Worm (Caenorhabditis elegans) whole organism, late embryonic: Measurements from ENCODE around the gene cey-4.

ENCODE experiments used
- C38D4.7 ChIP-seq: fragments of 200-800 bp; sonication (Bioruptor generic); optimal IDR thresholded peaks from 2 replicates; lab custom pipeline; 2018; ENCODE audit warnings: mild to moderate bottlenecking, missing genetic modification characterization, moderate library complexity, missing compliant biosample characterization
- F13H6.1 ChIP-seq: sonication (generic microtip); optimal IDR thresholded peaks from 2 replicates; lab custom pipeline; 2016; ENCODE audit warnings: missing genetic modification characterization, missing compliant biosample characterization
- K02D7.2 ChIP-seq: sonication (generic microtip); optimal IDR thresholded peaks from 2 replicates; lab custom pipeline; 2017; ENCODE audit warnings: mild to moderate bottlenecking, missing genetic modification characterization, missing compliant biosample characterization
- T23F11.4 ChIP-seq: fragments of 200-800 bp; sonication (Bioruptor generic); optimal IDR thresholded peaks from 2 replicates; lab custom pipeline; 2018; ENCODE audit warnings: mild to moderate bottlenecking, missing genetic modification characterization, missing compliant biosample characterization
- ahr-1 ChIP-seq: sonication (generic microtip); optimal IDR thresholded peaks from 2 replicates; lab custom pipeline; 2016; ENCODE audit warnings: missing genetic modification characterization, missing compliant biosample characterization
- ama-1 ChIP-seq: fragments of 150-350 bp; optimal IDR thresholded peaks from 2 replicates; lab custom pipeline; 2014
- ceh-18 ChIP-seq: sonication (generic microtip); optimal IDR thresholded peaks from 2 replicates; lab custom pipeline; 2016; ENCODE audit warnings: missing genetic modification characterization, missing compliant biosample characterization
- ceh-19 ChIP-seq: fragments of 200-800 bp; sonication (Bioruptor generic); optimal IDR thresholded peaks from 2 replicates; lab custom pipeline; 2018; ENCODE audit warnings: mild to moderate bottlenecking, missing genetic modification characterization, missing compliant biosample characterization
- ceh-2 ChIP-seq: sonication (generic microtip); optimal IDR thresholded peaks from 2 replicates; lab custom pipeline; 2016; ENCODE audit warnings: missing genotype, missing genetic modification characterization, missing compliant biosample characterization
- ceh-22 ChIP-seq: sonication (generic microtip); optimal IDR thresholded peaks from 2 replicates; lab custom pipeline; 2017; ENCODE audit warnings: missing biosample characterization, missing genetic modification characterization
- ceh-24 ChIP-seq: sonication (generic microtip); optimal IDR thresholded peaks from 2 replicates; lab custom pipeline; 2016; ENCODE audit warnings: mild to moderate bottlenecking, missing genetic modification characterization, missing compliant biosample characterization
- ceh-30 ChIP-seq: fragments of 150-350 bp; optimal IDR thresholded peaks from 2 replicates; lab custom pipeline; 2014; ENCODE audit warnings: missing biosample characterization, missing genetic modification characterization
- ceh-31 ChIP-seq: sonication (generic microtip); optimal IDR thresholded peaks from 2 replicates; lab custom pipeline; 2016; ENCODE audit warnings: missing genetic modification characterization, missing compliant biosample characterization
- ceh-34 ChIP-seq: sonication (generic microtip); optimal IDR thresholded peaks from 2 replicates; lab custom pipeline; 2016; ENCODE audit warnings: mild to moderate bottlenecking, missing genetic modification characterization, missing compliant biosample characterization
- ceh-48 ChIP-seq: sonication (generic microtip); optimal IDR thresholded peaks from 2 replicates; lab custom pipeline; 2016; ENCODE audit warnings: missing genetic modification characterization, inconsistent platforms, missing compliant biosample characterization
- che-1 ChIP-seq: sonication (generic microtip); optimal IDR thresholded peaks from 2 replicates; lab custom pipeline; 2016; ENCODE audit warnings: mild to moderate bottlenecking, missing genetic modification characterization, missing compliant biosample characterization
- dmd-4 ChIP-seq: sonication (generic microtip); optimal IDR thresholded peaks from 2 replicates; lab custom pipeline; 2016; ENCODE audit warnings: borderline replicate concordance, missing genetic modification characterization, missing compliant biosample characterization
- elt-4 ChIP-seq: sonication (generic microtip); optimal IDR thresholded peaks from 2 replicates; lab custom pipeline; 2016; ENCODE audit warnings: missing genetic modification characterization, missing compliant biosample characterization
- fax-1 ChIP-seq: sonication (generic microtip); optimal IDR thresholded peaks from 2 replicates; lab custom pipeline; 2016; ENCODE audit warnings: missing genotype, missing genetic modification characterization, missing compliant biosample characterization
- fkh-10 ChIP-seq: fragments of 150-350 bp; optimal IDR thresholded peaks from 2 replicates; lab custom pipeline; 2014; ENCODE audit warnings: missing biosample characterization, missing genetic modification reagents, missing genetic modification characterization
- gmeb-2 ChIP-seq: sonication (generic microtip); optimal IDR thresholded peaks from 2 replicates; lab custom pipeline; 2016; ENCODE audit warnings: missing genetic modification characterization, inconsistent platforms, missing compliant biosample characterization
- hlh-13 ChIP-seq: fragments of 200-800 bp; sonication (Bioruptor generic); optimal IDR thresholded peaks from 2 replicates; lab custom pipeline; 2018; ENCODE audit warnings: mild to moderate bottlenecking, missing genetic modification characterization, missing compliant biosample characterization
- hlh-30 ChIP-seq: sonication (generic microtip); optimal IDR thresholded peaks from 2 replicates; lab custom pipeline; 2017; ENCODE audit warnings: antibody characterized with exemption, missing genetic modification characterization, missing compliant biosample characterization; ENCODE audit not compliant: insufficient read depth
- hlh-6 ChIP-seq: sonication (generic microtip); optimal IDR thresholded peaks from 2 replicates; lab custom pipeline; 2016; ENCODE audit warnings: missing genotype, missing genetic modification characterization, missing compliant biosample characterization
- hlh-8 ChIP-seq: sonication (generic microtip); optimal IDR thresholded peaks from 2 replicates; lab custom pipeline; 2016; ENCODE audit warnings: missing genotype, missing genetic modification characterization, missing compliant biosample characterization
- lim-6 ChIP-seq: sonication (generic microtip); optimal IDR thresholded peaks from 2 replicates; lab custom pipeline; 2016; ENCODE audit warnings: missing genetic modification characterization, missing compliant biosample characterization
- madf-2 ChIP-seq: sonication (generic microtip); optimal IDR thresholded peaks from 2 replicates; lab custom pipeline; 2017; ENCODE audit warnings: missing genetic modification characterization, missing compliant biosample characterization
- mec-3 ChIP-seq: sonication (generic microtip); optimal IDR thresholded peaks from 2 replicates; lab custom pipeline; 2016; ENCODE audit warnings: borderline replicate concordance, missing genetic modification characterization, missing compliant biosample characterization
- nfya-1 ChIP-seq: sonication (generic microtip); optimal IDR thresholded peaks from 2 replicates; lab custom pipeline; 2017; ENCODE audit warnings: missing genetic modification characterization, mild to moderate bottlenecking, missing compliant biosample characterization, antibody characterized with exemption, moderate library complexity
- nhr-11 ChIP-seq: fragments of 150-350 bp; optimal IDR thresholded peaks from 2 replicates; lab custom pipeline; 2014; ENCODE audit warnings: missing biosample characterization, missing genetic modification characterization
- nhr-232 ChIP-seq: sonication (generic microtip); optimal IDR thresholded peaks from 2 replicates; lab custom pipeline; 2016; ENCODE audit warnings: missing genetic modification characterization, missing compliant biosample characterization
- odd-2 ChIP-seq: sonication (generic microtip); optimal IDR thresholded peaks from 2 replicates; lab custom pipeline; 2017; ENCODE audit warnings: antibody characterized with exemption, mild to moderate bottlenecking, missing genetic modification characterization, missing compliant biosample characterization
- pag-3 ChIP-seq: sonication (generic microtip); optimal IDR thresholded peaks from 2 replicates; lab custom pipeline; 2016; ENCODE audit warnings: missing compliant biosample characterization, missing genetic modification characterization, borderline replicate concordance
- pat-9 ChIP-seq: fragments of 200-800 bp; sonication (Bioruptor generic); optimal IDR thresholded peaks from 2 replicates; lab custom pipeline; 2018; ENCODE audit warnings: mild to moderate bottlenecking, missing genetic modification characterization, moderate library complexity, missing compliant biosample characterization
- pax-1 ChIP-seq: fragments of 150-350 bp; optimal IDR thresholded peaks from 2 replicates; lab custom pipeline; 2014; ENCODE audit warnings: missing biosample characterization, missing genetic modification characterization
- pha-2 ChIP-seq: sonication (generic microtip); optimal IDR thresholded peaks from 2 replicates; lab custom pipeline; 2017; ENCODE audit warnings: mild to moderate bottlenecking, missing genetic modification characterization, missing compliant biosample characterization
- pros-1 ChIP-seq: fragments of 150-350 bp; optimal IDR thresholded peaks from 2 replicates; lab custom pipeline; 2014; ENCODE audit warnings: missing biosample characterization, missing genetic modification reagents, missing genetic modification characterization
- ref-2 ChIP-seq: sonication (generic microtip); optimal IDR thresholded peaks from 2 replicates; lab custom pipeline; 2016; ENCODE audit warnings: missing genetic modification characterization, missing compliant biosample characterization
- rnt-1 ChIP-seq: sonication (generic microtip); optimal IDR thresholded peaks from 2 replicates; lab custom pipeline; 2016; ENCODE audit warnings: missing genetic modification characterization, missing compliant biosample characterization
- sdc-2 ChIP-seq: sonication (generic microtip); optimal IDR thresholded peaks from 2 replicates; lab custom pipeline; 2016; ENCODE audit warnings: missing genotype, missing genetic modification characterization, missing compliant biosample characterization
- sox-2 ChIP-seq: fragments of 200-800 bp; sonication (Bioruptor generic); IDR thresholded peaks from 2 replicates; pipeline ENCODE4 v1.3.6; 2022; ENCODE audit warnings: missing genetic modification reagents, missing genetic modification characterization, missing compliant biosample characterization
- sox-4 ChIP-seq: sonication (generic microtip); optimal IDR thresholded peaks from 2 replicates; lab custom pipeline; 2017; ENCODE audit warnings: mild to moderate bottlenecking, missing genetic modification characterization, inconsistent platforms, missing compliant biosample characterization
- syd-9 ChIP-seq: sonication (generic microtip); optimal IDR thresholded peaks from 2 replicates; lab custom pipeline; 2016; ENCODE audit warnings: mild to moderate bottlenecking, missing genetic modification characterization, moderate library complexity, missing compliant biosample characterization
- tbx-2 ChIP-seq: sonication (generic microtip); optimal IDR thresholded peaks from 2 replicates; lab custom pipeline; 2016; ENCODE audit warnings: missing genetic modification characterization, missing compliant biosample characterization
- tbx-7 ChIP-seq: sonication (generic microtip); optimal IDR thresholded peaks from 2 replicates; lab custom pipeline; 2016; ENCODE audit warnings: missing genotype, missing genetic modification characterization, missing compliant biosample characterization
- ttx-3 ChIP-seq: sonication (generic microtip); optimal IDR thresholded peaks from 2 replicates; lab custom pipeline; 2016; ENCODE audit warnings: missing genetic modification reagents, missing genetic modification characterization, missing compliant biosample characterization
- unc-3 ChIP-seq, 2 experiments: fragments of 200-800 bp in 1 of 2; sonication (Bioruptor generic) in 1 of 2; sonication (generic microtip) in 1 of 2; conservative IDR thresholded peaks in 1 of 2; optimal IDR thresholded peaks in 1 of 2; 2 replicates each; pipeline versions ENCODE4 v1.3.6 to Lab custom; 2016 to 2022; ENCODE audit warnings: missing compliant biosample characterization in 2 of 2, missing genetic modification characterization in 2 of 2, missing genetic modification reagents in 1 of 2
- unc-42 ChIP-seq: sonication (generic microtip); optimal IDR thresholded peaks from 2 replicates; lab custom pipeline; 2016; ENCODE audit warnings: missing genotype, missing genetic modification characterization, missing compliant biosample characterization
- unc-86 ChIP-seq: sonication (generic microtip); optimal IDR thresholded peaks from 2 replicates; lab custom pipeline; 2016; ENCODE audit warnings: missing genetic modification characterization, missing compliant biosample characterization
- ztf-16 ChIP-seq: sonication (generic microtip); optimal IDR thresholded peaks from 2 replicates; lab custom pipeline; 2017; ENCODE audit warnings: missing genetic modification characterization, missing compliant biosample characterization

cey-4 gene

ce11 chrIII:10848858-10849257 lies 19.6 kb downstream of the cey-4 start, which contains the start of the genes fbxb-85 and hex-3 (continued):
- peak; percentile 80 for TF ChIP-seq ttx-3 (tag; lab: Kevin White, UChicago)
- TF ChIP-seq pat-9 (tag; lab: Kevin White, UChicago), result peak; percentile 77
- TF ChIP-seq ceh-19 (GFP tag; lab: Kevin White, UChicago), result peak; percentile 67
- peak; percentile 42 for TF ChIP-seq ahr-1 (tag; lab: Kevin White, UChicago)
- peak; percentile 91 for TF ChIP-seq ztf-16
- TF ChIP-seq tbx-2 (tag; lab: Kevin White, UChicago), result peak; percentile 86
- peak; percentile 46 for TF ChIP-seq sdc-2
- peak; percentile 18 for TF ChIP-seq hlh-8 (tag; lab: Kevin White, UChicago)
- TF ChIP-seq elt-4, result no peak
- TF ChIP-seq T23F11.4 (GFP tag; lab: Kevin White, UChicago), result peak; percentile 58
- TF ChIP-seq odd-2, result no peak
- no peak for TF ChIP-seq ceh-22
- no peak for TF ChIP-seq ama-1 (lab: Kevin White, UChicago)
- no peak for TF ChIP-seq pros-1
- TF ChIP-seq pha-2, result peak; percentile 71
- TF ChIP-seq sox-4, result peak; percentile 63
- TF ChIP-seq ceh-31 (tag; lab: Kevin White, UChicago), result peak; percentile 92
- peak; percentile 61 for TF ChIP-seq ceh-30
- peak; percentile 65 for TF ChIP-seq che-1 (tag; lab: Kevin White, UChicago)
- peak; percentile 50 for TF ChIP-seq gmeb-2 (tag; lab: Kevin White, UChicago)
- TF ChIP-seq nfya-1 (tag; lab: Kevin White, UChicago), result peak; percentile 94
- peak; percentile 76 for TF ChIP-seq ceh-34 (tag; lab: Kevin White, UChicago)

DNA sequence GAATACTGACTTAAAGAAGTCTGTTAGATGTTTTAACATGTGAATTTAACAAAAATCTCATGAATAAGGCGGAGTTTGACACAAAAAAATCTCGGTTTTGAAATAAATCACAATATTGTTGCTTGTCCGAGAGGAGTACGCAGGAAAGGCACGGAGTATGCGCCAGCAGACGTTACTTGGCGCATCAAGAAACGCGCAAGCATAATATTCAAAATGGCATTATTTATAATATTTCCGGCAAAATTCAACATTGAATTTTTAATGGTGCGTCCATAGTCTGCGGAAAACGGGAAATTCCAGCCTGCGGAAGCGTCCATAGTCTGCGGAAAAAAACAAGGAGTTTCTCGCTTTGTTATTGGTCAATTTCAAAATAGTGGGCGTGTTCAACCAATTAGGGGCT lies 23.6 kb downstream of the cey-4 start, which contains the start of gene pde-12:
Gene pde-12 (minus strand): TSS at position 148 of the 400 bp plus-strand sequence.
- TF ChIP-seq hlh-30 (tag; lab: Kevin White, UChicago) (no peak), syd-9 (tag; lab: Kevin White, UChicago) (no peak), fkh-10 (GFP tag; lab: Kevin White, UChicago) (no peak), dmd-4 (no peak), tbx-2 (tag; lab: Kevin White, UChicago) (no peak), nhr-232 (tag; lab: Kevin White, UChicago) (no peak), nhr-11 (no peak), rnt-1 (tag; lab: Kevin White, UChicago) (no peak), unc-86 (tag; lab: Kevin White, UChicago) (no peak), madf-2 (tag; lab: Kevin White, UChicago) (no peak), ceh-24 (tag; lab: Kevin White, UChicago) (no peak), ceh-22 (no peak), pax-1 (no peak), lim-6 (tag; lab: Kevin White, UChicago) (no peak), sdc-2 (no peak), hlh-13 (GFP tag; lab: Kevin White, UChicago) (no peak), pat-9 (tag; lab: Kevin White, UChicago) (peak; percentile 16), hlh-6 (tag; lab: Kevin White, UChicago) (no peak), C38D4.7 (no peak), odd-2 (no peak), mec-3 (no peak), ref-2 (tag; lab: Kevin White, UChicago) (no peak), ceh-48 (tag; lab: Kevin White, UChicago) (no peak), ceh-2 (tag; lab: Kevin White, UChicago) (no peak), ahr-1 (tag; lab: Kevin White, UChicago) (no peak), pag-3 (tag; lab: Kevin White, UChicago) (no peak), sox-2 (no peak), unc-42 (peak; percentile 60), ztf-16 (peak; percentile 44), ceh-31 (tag; lab: Kevin White, UChicago) (peak; percentile 22), hlh-8 (tag; lab: Kevin White, UChicago) (no peak), unc-3 (GFP tag; conservative IDR thresholded peaks at IDR 0.05; lab: Robert Waterston, UW) (no peak), unc-3 (tag; optimal IDR thresholded peaks at IDR 0.05; lab: Kevin White, UChicago) (no peak), fax-1 (no peak), elt-4 (no peak), nfya-1 (tag; lab: Kevin White, UChicago) (peak; percentile 79), tbx-7 (no peak), ceh-30 (no peak), ceh-18 (tag; lab: Kevin White, UChicago) (peak; percentile 29), K02D7.2 (tag; lab: Kevin White, UChicago) (no peak), F13H6.1 (tag; lab: Kevin White, UChicago) (no peak)
